Fruit fly (Drosophila melanogaster) whole organism, embryonic: ENCODE measurements around the gene CaMKI.

Source experiments
- Adf1 ChIP-seq: fragments of 200-800 bp; sonication (Bioruptor generic); IDR thresholded peaks from 2 replicates; pipeline ENCODE4 v1.3.6; 2022; ENCODE audit warnings: missing biosample characterization, missing genetic modification characterization
- Antp ChIP-seq: fragments of 200-800 bp; sonication (Bioruptor generic); optimal IDR thresholded peaks from 3 replicates; lab custom pipeline; 2016; ENCODE audit warnings: missing biosample characterization, missing genetic modification characterization
- B-H2 ChIP-seq: fragments of 200-800 bp; sonication (Bioruptor generic); optimal IDR thresholded peaks from 2 replicates; lab custom pipeline; 2018; ENCODE audit warnings: missing biosample characterization, mild to moderate bottlenecking, missing genetic modification characterization
- CG11398 ChIP-seq: fragments of 200-800 bp; sonication (Bioruptor generic); optimal IDR thresholded peaks from 2 replicates; lab custom pipeline; 2016; ENCODE audit warnings: missing biosample characterization, missing genetic modification characterization
- CG15073 ChIP-seq: fragments of 200-800 bp; sonication (Bioruptor generic); optimal IDR thresholded peaks from 2 replicates; lab custom pipeline; 2016; ENCODE audit warnings: missing biosample characterization, missing genetic modification characterization
- CG15479 ChIP-seq: fragments of 200-800 bp; sonication (Bioruptor generic); optimal IDR thresholded peaks from 3 replicates; lab custom pipeline; 2019; ENCODE audit warnings: missing biosample characterization, mild to moderate bottlenecking, missing genetic modification characterization, moderate library complexity
- CG17361 ChIP-seq: fragments of 200-800 bp; sonication (Bioruptor generic); IDR thresholded peaks from 3 replicates; pipeline ENCODE4 v1.3.6; 2022; ENCODE audit warnings: missing biosample characterization, missing genetic modification characterization
- CG17612 ChIP-seq: fragments of 200-800 bp; sonication (Bioruptor generic); IDR thresholded peaks from 2 replicates; pipeline ENCODE4 v1.3.6; 2022; ENCODE audit warnings: missing biosample characterization, missing genetic modification characterization
- CG17829 ChIP-seq: fragments of 200-800 bp; optimal IDR thresholded peaks from 2 replicates; lab custom pipeline; 2019; ENCODE audit warnings: missing biosample characterization, mild to moderate bottlenecking, missing genetic modification characterization, moderate library complexity
- CG2199 ChIP-seq: fragments of 200-800 bp; sonication (Bioruptor generic); IDR thresholded peaks from 3 replicates; pipeline ENCODE4 v1.3.6; 2022; ENCODE audit warnings: missing biosample characterization, missing genetic modification characterization
- CG31224 ChIP-seq: fragments of 200-800 bp; sonication (Bioruptor generic); IDR thresholded peaks from 2 replicates; pipeline ENCODE4 v1.3.6; 2022; ENCODE audit warnings: missing biosample characterization, missing genetic modification characterization
- CG3838 ChIP-seq: fragments of 200-800 bp; sonication (Bioruptor generic); optimal IDR thresholded peaks from 3 replicates; lab custom pipeline; 2016; ENCODE audit warnings: missing biosample characterization, missing genetic modification characterization
- CG8290 ChIP-seq, 3 experiments: fragments of 200-800 bp; sonication (Bioruptor generic); optimal IDR thresholded peaks; 2 replicates each; lab custom pipeline; 2016 to 2019; ENCODE audit warnings: missing biosample characterization in 3 of 3, missing genetic modification characterization in 3 of 3, mild to moderate bottlenecking in 2 of 3, moderate library complexity in 1 of 3
- CG8388 ChIP-seq: fragments of 200-800 bp; sonication (Bioruptor generic); optimal IDR thresholded peaks from 2 replicates; lab custom pipeline; 2019; ENCODE audit warnings: missing biosample characterization, mild to moderate bottlenecking, missing genetic modification characterization, moderate library complexity
- CG8478 ChIP-seq: fragments of >200 bp; optimal IDR thresholded peaks from 2 replicates; lab custom pipeline; 2018
- CG9876 ChIP-seq: fragments of 200-800 bp; sonication (Bioruptor generic); optimal IDR thresholded peaks from 2 replicates; lab custom pipeline; 2016; ENCODE audit warnings: missing biosample characterization, missing genetic modification characterization
- Dfd ChIP-seq, 2 experiments: fragments of >200 bp; optimal IDR thresholded peaks; 2 replicates each; lab custom pipeline; 2017; ENCODE audit warnings: missing biosample characterization in 2 of 2, missing genetic modification characterization in 2 of 2
- Dp ChIP-seq: fragments of 200-800 bp; sonication (Bioruptor generic); optimal IDR thresholded peaks from 2 replicates; lab custom pipeline; 2018; ENCODE audit warnings: missing biosample characterization, mild to moderate bottlenecking, missing genetic modification characterization, moderate library complexity
- Dref ChIP-seq: fragments of 200-800 bp; sonication (Bioruptor generic); IDR thresholded peaks from 2 replicates; pipeline ENCODE4 v1.3.6; 2022; ENCODE audit warnings: missing biosample characterization, missing genetic modification characterization
- Elba2 ChIP-seq: fragments of 200-800 bp; sonication (Bioruptor generic); optimal IDR thresholded peaks from 3 replicates; lab custom pipeline; 2016; ENCODE audit warnings: missing biosample characterization, missing genetic modification characterization
- Ets97D ChIP-seq: fragments of 200-800 bp; sonication (Bioruptor generic); optimal IDR thresholded peaks from 3 replicates; lab custom pipeline; 2016; ENCODE audit warnings: missing biosample characterization, missing genetic modification characterization
- Hr51 ChIP-seq, 2 experiments: fragments of 200-800 bp; sonication (Bioruptor generic); optimal IDR thresholded peaks; 2 replicates in 1 of 2; 3 replicates in 1 of 2; lab custom pipeline; 2016 to 2018; ENCODE audit warnings: missing biosample characterization in 2 of 2, missing genetic modification characterization in 2 of 2, mild to moderate bottlenecking in 1 of 2, moderate library complexity in 1 of 2
- Hsf ChIP-seq: fragments of 200-800 bp; sonication (Bioruptor generic); optimal IDR thresholded peaks from 3 replicates; lab custom pipeline; 2016; ENCODE audit warnings: missing biosample characterization, missing genetic modification characterization
- Jarid2 ChIP-seq: fragments of 200-800 bp; sonication (Bioruptor generic); optimal IDR thresholded peaks from 3 replicates; lab custom pipeline; 2017; ENCODE audit warnings: mild to moderate bottlenecking, missing biosample characterization, missing genetic modification reagents, missing genetic modification characterization
- Lhr ChIP-seq: fragments of 200-800 bp; sonication (Bioruptor generic); optimal IDR thresholded peaks from 3 replicates; lab custom pipeline; 2017; ENCODE audit warnings: mild to moderate bottlenecking, missing biosample characterization, missing genetic modification reagents, missing genetic modification characterization
- Nf-YB ChIP-seq: fragments of 200-800 bp; sonication (Bioruptor generic); optimal IDR thresholded peaks from 3 replicates; lab custom pipeline; 2019; ENCODE audit warnings: missing biosample characterization, mild to moderate bottlenecking, missing genetic modification characterization, moderate library complexity
- Nf-YC ChIP-seq: fragments of 200-800 bp; optimal IDR thresholded peaks from 3 replicates; lab custom pipeline; 2019; ENCODE audit warnings: missing biosample characterization, mild to moderate bottlenecking, missing genetic modification characterization, moderate library complexity
- Side ChIP-seq: fragments of 200-800 bp; sonication (Bioruptor generic); optimal IDR thresholded peaks from 2 replicates; lab custom pipeline; 2016; ENCODE audit warnings: missing biosample characterization, missing genetic modification characterization
- Spps ChIP-seq: fragments of 200-800 bp; sonication (Bioruptor generic); optimal IDR thresholded peaks from 2 replicates; lab custom pipeline; 2018; ENCODE audit warnings: missing biosample characterization, mild to moderate bottlenecking, missing genetic modification characterization
- YL-1 ChIP-seq: fragments of 200-800 bp; sonication (Bioruptor generic); optimal IDR thresholded peaks from 3 replicates; lab custom pipeline; 2017; ENCODE audit warnings: missing biosample characterization, mild to moderate bottlenecking, missing genetic modification characterization
- abd-A ChIP-seq: fragments of 200-800 bp; sonication (Bioruptor generic); optimal IDR thresholded peaks from 3 replicates; lab custom pipeline; 2019; ENCODE audit warnings: missing biosample characterization, mild to moderate bottlenecking, missing genetic modification characterization, moderate library complexity
- ap ChIP-seq: fragments of 200-800 bp; sonication (Bioruptor generic); IDR thresholded peaks from 2 replicates; pipeline ENCODE4 v1.3.6; 2022; ENCODE audit warnings: missing biosample characterization, missing genetic modification characterization
- cg ChIP-seq: fragments of 200-800 bp; sonication (Bioruptor generic); optimal IDR thresholded peaks from 3 replicates; lab custom pipeline; 2019; ENCODE audit warnings: missing biosample characterization, mild to moderate bottlenecking, missing genetic modification characterization, moderate library complexity
- emc ChIP-seq: fragments of 200-800 bp; sonication (Bioruptor generic); optimal IDR thresholded peaks from 2 replicates; lab custom pipeline; 2016; ENCODE audit warnings: missing biosample characterization, missing genetic modification characterization
- fd96Cb ChIP-seq: fragments of 200-800 bp; sonication (Bioruptor generic); optimal IDR thresholded peaks from 2 replicates; lab custom pipeline; 2018; ENCODE audit warnings: missing biosample characterization, mild to moderate bottlenecking, missing genetic modification characterization, moderate library complexity
- hth ChIP-seq: fragments of >200 bp; optimal IDR thresholded peaks from 2 replicates; lab custom pipeline; 2017; ENCODE audit warnings: inconsistent platforms
- nau ChIP-seq: fragments of 200-800 bp; sonication (Bioruptor generic); optimal IDR thresholded peaks from 3 replicates; lab custom pipeline; 2017; ENCODE audit warnings: missing biosample characterization, mild to moderate bottlenecking, missing genetic modification characterization, missing genetic modification reagents
- phol ChIP-seq: fragments of 200-800 bp; sonication (Bioruptor generic); optimal IDR thresholded peaks from 3 replicates; lab custom pipeline; 2018; ENCODE audit warnings: missing biosample characterization, mild to moderate bottlenecking, missing genetic modification characterization, moderate library complexity
- prd ChIP-seq, 3 experiments: fragments of >200 bp in 2 of 3; fragments of 200-800 bp in 1 of 3; sonication (Bioruptor generic) in 1 of 3; optimal IDR thresholded peaks in 2 of 3; IDR thresholded peaks in 1 of 3; 2 replicates in 2 of 3; 3 replicates in 1 of 3; pipeline versions ENCODE4 v1.3.6 to Lab custom; 2017 to 2022; ENCODE audit warnings: missing biosample characterization in 1 of 3, missing genetic modification characterization in 1 of 3
- pros ChIP-seq: fragments of 200-800 bp; sonication (Bioruptor generic); optimal IDR thresholded peaks from 3 replicates; lab custom pipeline; 2019; ENCODE audit warnings: missing biosample characterization, mild to moderate bottlenecking, missing genetic modification characterization, moderate library complexity
- ranshi ChIP-seq: fragments of 200-800 bp; sonication (Bioruptor generic); IDR thresholded peaks from 2 replicates; pipeline ENCODE4 v1.3.6; 2022; ENCODE audit warnings: missing biosample characterization, missing genetic modification characterization
- scrt ChIP-seq: fragments of 200-800 bp; sonication (Bioruptor generic); optimal IDR thresholded peaks from 2 replicates; lab custom pipeline; 2018; ENCODE audit warnings: missing biosample characterization, mild to moderate bottlenecking, missing genetic modification characterization, moderate library complexity
- sens ChIP-seq: fragments of 200-800 bp; sonication (Bioruptor generic); peaks from one replicate; lab custom pipeline; 2016; ENCODE audit warnings: missing biosample characterization, missing genetic modification characterization
- sqz ChIP-seq: fragments of 200-800 bp; sonication (Bioruptor generic); optimal IDR thresholded peaks from 3 replicates; lab custom pipeline; 2018; ENCODE audit warnings: missing biosample characterization, mild to moderate bottlenecking, missing genetic modification characterization
- sug ChIP-seq: fragments of 200-800 bp; optimal IDR thresholded peaks from 2 replicates; lab custom pipeline; 2019; ENCODE audit warnings: missing biosample characterization, mild to moderate bottlenecking, missing genetic modification characterization, moderate library complexity
- tap ChIP-seq: fragments of 200-800 bp; optimal IDR thresholded peaks from 3 replicates; lab custom pipeline; 2019; ENCODE audit warnings: missing biosample characterization, mild to moderate bottlenecking, missing genetic modification characterization, moderate library complexity
- zfh2 ChIP-seq: fragments of 200-800 bp; sonication (Bioruptor generic); optimal IDR thresholded peaks from 2 replicates; lab custom pipeline; 2016; ENCODE audit warnings: missing biosample characterization, missing genetic modification characterization

CaMKI gene

DNA sequence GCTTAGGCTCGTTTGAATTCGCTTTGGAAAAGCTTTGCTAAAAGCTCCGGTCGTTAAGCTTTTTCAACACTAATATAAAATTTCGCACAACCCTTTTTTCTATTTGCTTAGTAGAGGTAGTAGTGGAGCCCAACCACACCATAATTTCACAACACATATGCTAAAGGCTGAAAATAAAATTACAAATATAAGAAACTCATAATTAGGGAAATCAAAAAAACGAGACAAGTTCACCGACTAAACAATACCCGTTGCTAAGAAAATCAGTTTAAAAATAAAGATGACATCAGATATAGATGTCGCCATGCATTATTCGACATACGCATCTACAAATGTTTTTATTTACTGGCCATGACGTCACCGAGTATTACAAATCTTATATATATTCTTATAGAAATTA lies 29.0 kb upstream of the CaMKI start (continued):
- TF ChIP-seq CG17829 (tag; lab: Kevin White, UChicago) (peak; percentile 40), Adf1 (GFP tag; lab: Robert Waterston, UW) (no peak), Spps (tag; lab: Kevin White, UChicago) (no peak), sens (peak; percentile 71), sqz (GFP tag; lab: Kevin White, UChicago) (no peak), sug (tag; lab: Kevin White, UChicago) (peak; percentile 44), CG17361 (GFP tag; lab: Robert Waterston, UW) (peak; percentile 35; the same call in 1 of the 3 replicates), Lhr (GFP tag; lab: Kevin White, UChicago) (peak; percentile 62), B-H2 (GFP tag; lab: Kevin White, UChicago) (peak; percentile 33), Dp (peak; percentile 15), CG8290 (GFP tag; optimal IDR thresholded peaks at IDR 0.05; lab: Kevin White, UChicago) (no peak), CG8290 (tag; optimal IDR thresholded peaks at IDR 0.05; lab: Kevin White, UChicago) (no peak), Side (GFP tag; lab: Kevin White, UChicago) (no peak)

DNA sequence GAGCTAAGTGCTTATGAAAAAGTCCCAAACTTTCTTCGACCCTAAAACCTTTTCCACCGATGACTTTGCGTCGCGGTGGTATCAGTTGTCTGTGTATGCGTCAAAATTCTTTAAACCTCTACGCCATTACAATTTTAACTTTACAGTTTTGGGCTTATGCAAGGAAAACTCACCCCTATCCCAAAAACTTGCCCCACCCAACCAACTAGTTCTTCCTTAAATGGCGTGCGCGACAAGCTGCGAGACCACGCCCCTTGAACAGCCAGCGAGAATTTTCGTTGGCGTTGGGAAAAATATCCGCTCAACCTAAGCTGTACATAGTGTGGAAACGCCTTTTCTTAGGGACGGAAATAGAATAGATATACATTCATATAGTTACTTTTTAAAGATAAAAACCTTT lies 26.6 kb upstream of the CaMKI start:
- TF ChIP-seq cg (GFP tag; lab: Kevin White, UChicago) (peak; percentile 1), CG11398 (no peak), Nf-YB (GFP tag; lab: Kevin White, UChicago) (peak; percentile 89), Jarid2 (GFP tag; lab: Kevin White, UChicago) (peak; percentile 25), pros (GFP tag; lab: Kevin White, UChicago) (peak; percentile 28), CG3838 (GFP tag; lab: Kevin White, UChicago) (no peak), Nf-YC (peak; percentile 90)

DNA sequence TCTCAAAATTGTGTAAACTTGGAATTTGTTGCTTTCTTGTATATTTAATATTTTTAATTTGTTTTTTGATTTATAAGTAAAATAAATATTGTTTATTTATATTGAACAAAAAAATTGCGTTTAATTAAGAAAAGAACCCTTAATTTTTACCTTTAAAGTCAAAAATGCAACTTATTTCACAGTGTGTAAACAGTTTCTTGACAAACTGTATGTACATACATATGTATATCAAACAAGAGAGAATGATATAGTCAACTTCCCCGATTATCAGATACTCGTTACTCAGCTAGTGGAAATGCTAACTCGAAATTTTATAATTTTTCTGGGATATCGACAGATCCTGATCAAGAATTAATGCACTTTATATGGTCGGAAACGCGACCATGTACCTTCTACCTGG lies 24.3 kb upstream of the CaMKI start:
- TF ChIP-seq CG8388 (GFP tag; lab: Kevin White, UChicago) (peak; percentile 68), nau (GFP tag; lab: Kevin White, UChicago) (no peak)

DNA sequence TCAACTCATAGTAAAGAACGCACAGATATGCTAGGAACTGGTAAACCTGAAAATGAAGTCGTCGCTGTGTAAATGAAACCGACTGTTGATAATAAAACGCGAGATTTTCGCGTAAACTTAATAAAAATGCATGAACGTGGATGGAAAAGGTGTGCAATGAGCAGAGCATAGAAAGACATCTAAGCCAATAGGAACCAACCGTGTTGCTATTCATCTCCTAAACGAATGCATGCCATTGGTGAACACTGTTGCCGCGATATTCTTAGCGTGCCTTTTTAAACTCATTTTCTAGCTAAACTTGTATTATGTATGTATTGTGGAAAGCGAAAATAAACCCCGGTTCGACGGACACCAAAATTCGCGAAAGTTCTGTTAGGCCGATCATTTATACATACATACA lies 23.5 kb upstream of the CaMKI start:
- TF ChIP-seq scrt (no peak), Elba2 (GFP tag; lab: Kevin White, UChicago) (peak; percentile 16), CG31224 (no peak), zfh2 (GFP tag; lab: Kevin White, UChicago) (no peak), emc (GFP tag; lab: Kevin White, UChicago) (no peak), YL-1 (no peak), prd (optimal IDR thresholded peaks at IDR 0.05; lab: Kevin White, UChicago) (no peak), prd (GFP tag; IDR thresholded peaks at IDR 0.05; lab: Robert Waterston, UW) (no peak), CG2199 (GFP tag; lab: Robert Waterston, UW) (0 out of 3 replicates have a peak, but pooled peaks have one; percentile 35), Dref (GFP tag; lab: Robert Waterston, UW) (no peak), CG17612 (no peak), CG15073 (GFP tag; lab: Kevin White, UChicago) (no peak), ranshi (GFP tag; lab: Robert Waterston, UW) (no peak), Ets97D (GFP tag; lab: Kevin White, UChicago) (no peak), Dfd (GFP tag; optimal IDR thresholded peaks at IDR 0.05; lab: Kevin White, UChicago) (no peak), abd-A (tag; lab: Kevin White, UChicago) (no peak), CG8388 (GFP tag; lab: Kevin White, UChicago) (no peak), sens (peak; percentile 26), ap (GFP tag; lab: Robert Waterston, UW) (no peak), CG15479 (GFP tag; lab: Kevin White, UChicago) (no peak), hth (lab: Kevin White, UChicago) (no peak), CG8478 (lab: Kevin White, UChicago) (no peak), tap (tag; lab: Kevin White, UChicago) (no peak), phol (tag; lab: Kevin White, UChicago) (no peak), Hr51 (GFP tag; optimal IDR thresholded peaks at IDR 0.05; lab: Kevin White, UChicago) (no peak), fd96Cb (tag; lab: Kevin White, UChicago) (no peak), Hsf (GFP tag; lab: Kevin White, UChicago) (no peak), Antp (GFP tag; lab: Kevin White, UChicago) (no peak), CG9876 (no peak)
